Fruit fly (Drosophila melanogaster) whole organism, pupa: ENCODE data around the gene CG1738.

ENCODE experiments used
- CG14655 ChIP-seq: fragments of 200-800 bp; sonication (Bioruptor generic); optimal IDR thresholded peaks from 3 replicates; lab custom pipeline; 2017; ENCODE audit warnings: mild to moderate bottlenecking, missing biosample characterization, missing genetic modification reagents, missing genetic modification characterization
- CG8159 ChIP-seq: fragments of 200-800 bp; sonication (Bioruptor generic); optimal IDR thresholded peaks from 3 replicates; lab custom pipeline; 2018; ENCODE audit warnings: missing biosample characterization, mild to moderate bottlenecking, missing genetic modification characterization, moderate library complexity
- Ets98B ChIP-seq: fragments of 200-800 bp; sonication (Bioruptor generic); IDR thresholded peaks from 2 replicates; pipeline ENCODE4 v1.3.6; 2022; ENCODE audit warnings: missing biosample characterization, missing genetic modification characterization
- Pif1A ChIP-seq: fragments of 200-800 bp; sonication (Bioruptor generic); optimal IDR thresholded peaks from 3 replicates; lab custom pipeline; 2016; ENCODE audit warnings: missing biosample characterization, missing genetic modification characterization

DNA sequence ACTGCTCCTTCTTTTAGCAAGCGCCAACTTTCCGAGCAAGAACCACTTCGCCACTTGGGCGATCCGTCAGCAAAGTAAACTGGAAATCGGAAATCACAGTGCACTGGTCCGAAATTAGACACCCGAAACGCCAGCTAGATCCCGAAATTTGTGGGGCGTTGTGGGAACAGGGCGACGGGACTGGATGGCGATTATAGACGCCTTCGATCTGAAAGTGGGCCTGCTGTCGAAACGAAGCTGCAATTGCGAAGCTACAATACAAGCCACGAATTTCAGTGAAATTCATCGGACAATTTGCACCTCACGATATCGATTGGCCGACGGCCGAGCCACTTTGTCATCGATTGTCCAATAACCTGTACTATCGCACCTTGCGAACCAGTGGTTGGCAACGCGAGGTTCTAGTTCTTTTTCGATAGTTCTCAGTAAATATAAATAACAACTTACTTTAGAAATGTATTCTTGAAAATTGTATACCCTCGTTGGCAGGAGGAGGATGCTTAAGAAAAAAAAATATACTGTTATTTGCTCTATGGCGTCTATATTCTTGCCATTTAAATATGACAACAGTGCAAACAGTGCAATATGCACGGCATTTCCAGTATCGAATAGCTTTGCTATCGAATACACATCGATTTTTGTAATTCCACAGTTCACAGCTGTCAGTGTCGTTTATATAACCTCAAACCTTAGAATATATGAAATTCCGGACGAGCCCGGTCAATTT lies 19.1 kb downstream of the CG1738 start, which contains the start of the genes hop and Tim8:
- no peak for TF ChIP-seq Ets98B (GFP tag; lab: Robert Waterston, UW)
- no peak for TF ChIP-seq CG14655 (GFP tag; lab: Kevin White, UChicago)
- TF ChIP-seq CG8159 (tag; lab: Kevin White, UChicago) = no peak
- no peak for TF ChIP-seq Pif1A (GFP tag; lab: Kevin White, UChicago)
